Worm (Caenorhabditis elegans) whole organism, late embryonic: Measurements from ENCODE around the gene inx-5.

Experiments used
- ama-1 ChIP-seq: fragments of 150-350 bp; optimal IDR thresholded peaks from 2 replicates; lab custom pipeline; 2014
- ceh-2 ChIP-seq: sonication (generic microtip); optimal IDR thresholded peaks from 2 replicates; lab custom pipeline; 2016; ENCODE audit warnings: missing genotype, missing genetic modification characterization, missing compliant biosample characterization
- ceh-31 ChIP-seq: sonication (generic microtip); optimal IDR thresholded peaks from 2 replicates; lab custom pipeline; 2016; ENCODE audit warnings: missing genetic modification characterization, missing compliant biosample characterization
- dve-1 ChIP-seq: sonication (generic microtip); optimal IDR thresholded peaks from 2 replicates; lab custom pipeline; 2017; ENCODE audit warnings: antibody characterized with exemption, mild to moderate bottlenecking, missing genetic modification characterization, missing compliant biosample characterization
- fkh-10 ChIP-seq: fragments of 150-350 bp; optimal IDR thresholded peaks from 2 replicates; lab custom pipeline; 2014; ENCODE audit warnings: missing biosample characterization, missing genetic modification reagents, missing genetic modification characterization
- lin-11 ChIP-seq: fragments of 200-800 bp; sonication (Bioruptor generic); optimal IDR thresholded peaks from 2 replicates; lab custom pipeline; 2018; ENCODE audit warnings: mild to moderate bottlenecking, missing genetic modification characterization, missing compliant biosample characterization
- ztf-16 ChIP-seq: sonication (generic microtip); optimal IDR thresholded peaks from 2 replicates; lab custom pipeline; 2017; ENCODE audit warnings: missing genetic modification characterization, missing compliant biosample characterization

DNA sequence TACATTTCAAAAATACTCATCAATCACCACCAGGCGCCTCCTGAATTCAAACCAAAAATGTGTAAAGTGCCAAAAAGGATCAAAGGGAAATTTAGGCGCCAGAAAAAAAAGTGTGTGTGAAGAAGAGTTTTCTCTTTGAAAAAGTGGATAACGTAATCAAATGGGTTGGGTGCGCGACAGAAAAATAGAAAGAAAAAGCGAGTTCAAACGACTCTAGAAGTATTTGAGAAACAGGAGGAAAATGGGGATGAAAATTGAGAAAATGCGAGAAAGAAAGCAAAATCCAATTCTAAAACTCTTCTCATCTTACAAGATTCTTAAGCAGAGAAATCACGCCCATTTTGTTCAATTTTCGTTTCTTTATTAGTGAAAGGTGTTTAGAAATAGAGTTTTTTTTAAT, 6.3 kb upstream of the inx-5 start:
- TF ChIP-seq lin-11 (tag; lab: Kevin White, UChicago) = no peak
- TF ChIP-seq ceh-2 (tag; lab: Kevin White, UChicago) = no peak
- no peak for TF ChIP-seq dve-1 (tag; lab: Kevin White, UChicago)
- no peak for TF ChIP-seq ama-1 (lab: Kevin White, UChicago)
- TF ChIP-seq fkh-10 = no peak
- TF ChIP-seq ceh-31 (tag; lab: Kevin White, UChicago) = no peak
- no peak for TF ChIP-seq ztf-16
